Worm (Caenorhabditis elegans) whole organism, L4 larva: ENCODE measurements around the gene clec-138.

Experiments used
- F10B5.3 ChIP-seq: sonication (generic microtip); optimal IDR thresholded peaks from 2 replicates; lab custom pipeline; 2016; ENCODE audit warnings: mild to moderate bottlenecking, missing genetic modification characterization, missing compliant biosample characterization
- R02D3.7 ChIP-seq: fragments of 150-350 bp; sonication (generic microtip); optimal IDR thresholded peaks from 3 replicates; lab custom pipeline; 2014; ENCODE audit warnings: missing biosample characterization, missing genetic modification characterization
- ama-1 ChIP-seq: fragments of 150-350 bp; optimal IDR thresholded peaks from 2 replicates; lab custom pipeline; 2014; ENCODE audit warnings: inconsistent platforms, mixed read lengths
- ceh-32 ChIP-seq: sonication (generic microtip); optimal IDR thresholded peaks from 2 replicates; lab custom pipeline; 2016; ENCODE audit warnings: mild to moderate bottlenecking, missing genetic modification characterization, missing compliant biosample characterization; ENCODE audit not compliant: poor library complexity
- fos-1 ChIP-seq: fragments of 150-350 bp; optimal IDR thresholded peaks from 2 replicates; lab custom pipeline; 2014; ENCODE audit warnings: missing biosample characterization, missing genetic modification characterization
- lin-39 ChIP-seq: fragments of 150-350 bp; optimal IDR thresholded peaks from 2 replicates; lab custom pipeline; 2014; ENCODE audit warnings: missing biosample characterization, missing genetic modification reagents, missing genetic modification characterization
- lir-3 ChIP-seq: sonication (generic microtip); optimal IDR thresholded peaks from 2 replicates; lab custom pipeline; 2016; ENCODE audit warnings: mild to moderate bottlenecking, missing genetic modification characterization, missing compliant biosample characterization
- lsy-2 ChIP-seq, 2 experiments: fragments of 150-350 bp in 1 of 2; sonication (generic microtip) in 1 of 2; optimal IDR thresholded peaks; 2 replicates each; lab custom pipeline; 2014 to 2017; ENCODE audit warnings: missing biosample characterization in 2 of 2, missing genetic modification characterization in 2 of 2
- mdl-1 ChIP-seq, 2 experiments: fragments of 150-350 bp in 1 of 2; sonication (generic microtip) in 1 of 2; optimal IDR thresholded peaks; 2 replicates each; lab custom pipeline; 2014 to 2017; ENCODE audit warnings: missing biosample characterization in 2 of 2, missing genetic modification characterization in 2 of 2
- snpc-4 ChIP-seq: fragments of 150-350 bp; optimal IDR thresholded peaks from 2 replicates; lab custom pipeline; 2014; ENCODE audit warnings: missing biosample characterization, missing genetic modification characterization
- zag-1 ChIP-seq: fragments of 150-350 bp; optimal IDR thresholded peaks from 2 replicates; lab custom pipeline; 2014; ENCODE audit warnings: missing biosample characterization, missing genetic modification characterization
- ztf-11 ChIP-seq: fragments of 150-350 bp; optimal IDR thresholded peaks from 2 replicates; lab custom pipeline; 2014; ENCODE audit warnings: missing biosample characterization, missing genetic modification characterization

- TF ChIP-seq ama-1 (lab: Kevin White, UChicago) = no peak
- no peak for TF ChIP-seq lir-3 (tag; lab: Kevin White, UChicago)
- TF ChIP-seq lsy-2 (tag; optimal IDR thresholded peaks at IDR 0.05; lab: Kevin White, UChicago) = no peak
- no peak for TF ChIP-seq fos-1
- no peak for TF ChIP-seq ztf-11 (tag; lab: Kevin White, UChicago)
- no peak for TF ChIP-seq snpc-4 (tag; lab: Kevin White, UChicago)
- TF ChIP-seq R02D3.7 = no peak
- no peak for TF ChIP-seq zag-1 (tag; lab: Kevin White, UChicago)
- TF ChIP-seq F10B5.3 = no peak
- TF ChIP-seq mdl-1 (tag; optimal IDR thresholded peaks at IDR 0.05; lab: Kevin White, UChicago) = no peak
- no peak for TF ChIP-seq ceh-32 (tag; lab: Kevin White, UChicago)
- no peak for TF ChIP-seq lin-39 (tag; lab: Kevin White, UChicago)
Measured at ce11 chrII:4663186-4663585, 43.6 kb upstream of the clec-138 start, which contains the start of gene T05A7.12.
